Worm (Caenorhabditis elegans): Measurements from ENCODE around the gene ins-35.
A peak's percentile ranks its signal among the peaks of the same experiment; 100 is the strongest.

ins-35 gene

DNA sequence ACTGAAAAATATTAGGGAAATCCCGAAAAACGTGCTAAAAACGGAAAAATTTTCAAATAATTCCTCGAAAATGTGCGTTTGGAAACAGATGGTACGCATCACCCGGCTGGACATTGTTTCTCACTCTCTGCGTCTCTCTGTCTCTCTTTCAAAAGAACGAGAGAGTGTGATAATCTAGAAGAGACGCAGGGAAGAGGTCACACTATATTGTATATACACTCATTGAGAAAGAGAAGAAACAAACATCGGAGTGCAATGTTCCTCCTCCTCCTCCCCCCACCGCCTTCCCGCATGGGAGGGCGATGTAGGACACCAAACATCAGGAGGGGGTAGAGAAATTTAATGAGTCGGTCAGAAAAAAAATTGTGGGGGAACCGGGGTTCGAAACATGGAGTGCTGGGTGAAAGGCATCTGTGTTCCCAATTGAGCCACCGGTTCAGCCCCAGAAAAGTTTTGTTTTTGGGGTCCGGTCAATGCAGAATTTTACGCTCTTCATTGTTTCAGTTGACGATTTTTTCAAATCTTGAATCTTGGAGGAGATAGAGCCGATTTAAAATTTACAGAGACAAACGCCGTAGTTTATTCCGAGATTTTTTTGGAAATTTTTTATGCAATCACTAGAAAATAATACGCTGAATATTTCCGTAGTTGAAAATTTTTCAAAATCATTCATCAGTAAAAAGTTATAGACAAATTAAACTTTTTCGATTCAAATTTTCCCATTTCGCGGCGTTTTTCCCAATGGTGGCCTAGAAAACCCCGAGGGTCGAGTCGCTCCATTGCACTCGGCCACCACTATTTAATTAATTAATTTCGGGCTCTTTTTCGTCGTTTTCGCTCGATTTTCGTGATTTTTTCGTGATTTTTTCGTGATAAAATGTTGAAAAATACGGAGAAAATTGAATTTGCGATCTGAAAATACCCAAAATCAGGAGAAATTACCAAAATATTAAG is 49.2 kb downstream of the ins-35 start (continued):
- TF ChIP-seq nhr-23 (tag; optimal IDR thresholded peaks at IDR 0.05) (no peak), mab-5 (tag; optimal IDR thresholded peaks at IDR 0.05) (no peak), unc-62 (GFP tag; optimal IDR thresholded peaks at IDR 0.05) (no peak), skn-1 (tag; optimal IDR thresholded peaks at IDR 0.05) (no peak), nhr-11 (tag; optimal IDR thresholded peaks at IDR 0.05) (no peak), unc-39 (tag; optimal IDR thresholded peaks at IDR 0.05) (no peak), lsy-2 (tag; optimal IDR thresholded peaks at IDR 0.05) (peak; percentile 27 to 47), ztf-1 (GFP tag; conservative IDR thresholded peaks at IDR 0.05) (no peak), aly-2 (tag; optimal IDR thresholded peaks at IDR 0.05) (no peak), lin-13 (GFP tag; optimal IDR thresholded peaks at IDR 0.05) (peak; percentile 48), sem-4 (tag; optimal IDR thresholded peaks at IDR 0.05) (peak; percentile 6), sma-3 (GFP tag; optimal IDR thresholded peaks at IDR 0.05) (peak; percentile 39), elt-3 (tag; optimal IDR thresholded peaks at IDR 0.05) (no peak), crh-2 (tag; optimal IDR thresholded peaks at IDR 0.05) (peak; percentile 28), nhr-237 (tag; optimal IDR thresholded peaks at IDR 0.05) (no peak), zag-1 (tag; optimal IDR thresholded peaks at IDR 0.05) (no peak), lin-39 (tag; optimal IDR thresholded peaks at IDR 0.05) (no peak), nhr-10 (tag; optimal IDR thresholded peaks at IDR 0.05) (no peak), dmd-4 (tag; optimal IDR thresholded peaks at IDR 0.05) (no peak), nhr-77 (tag; optimal IDR thresholded peaks at IDR 0.05) (no peak)

DNA sequence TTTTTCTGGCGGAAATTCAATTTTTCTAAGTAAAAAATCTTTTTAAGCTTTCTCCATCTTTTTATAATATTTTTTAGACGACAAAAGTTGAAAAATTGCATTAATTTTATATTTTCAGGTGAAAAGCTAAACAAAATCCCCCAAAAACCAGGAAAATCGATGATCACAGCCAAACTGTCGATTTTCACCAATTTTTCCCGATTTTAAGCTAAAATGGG is 49.8 kb downstream of the ins-35 start, which contains the start of the genes fce-2 and F48F5.8:
TSS of gene fce-2 (plus strand) at position 119 of the 218 bp plus-strand sequence.
TSS of gene F48F5.8 (plus strand) at position 160 of the 218 bp plus-strand sequence.
- TF ChIP-seq mbf-1 (tag; optimal IDR thresholded peaks at IDR 0.05) (no peak), nhr-129 (tag; optimal IDR thresholded peaks at IDR 0.05) (no peak), lin-39 (tag; optimal IDR thresholded peaks at IDR 0.05) (no peak), ztf-1 (GFP tag; conservative IDR thresholded peaks at IDR 0.05) (no peak), elt-3 (tag; optimal IDR thresholded peaks at IDR 0.05) (no peak), C34F6.9 (tag; optimal IDR thresholded peaks at IDR 0.05) (no peak), F13H6.1 (tag; optimal IDR thresholded peaks at IDR 0.05) (no peak), ztf-4 (tag; optimal IDR thresholded peaks at IDR 0.05) (no peak), gmeb-1 (tag; optimal IDR thresholded peaks at IDR 0.05) (no peak), ama-1 (optimal IDR thresholded peaks at IDR 0.05) (no peak), alr-1 (tag; optimal IDR thresholded peaks at IDR 0.05) (no peak)

Measured in whole organism, L2 larva.